Worm (Caenorhabditis elegans): ENCODE results near the gene fbxa-215.

ce11 chrIV:13698603-13699002, 31.9 kb upstream of the fbxa-215 start, which contains the start of gene T23G4.127:
- TF ChIP-seq dpl-1 (GFP tag; optimal IDR thresholded peaks at IDR 0.05) (no peak), attf-4 (tag; optimal IDR thresholded peaks at IDR 0.05) (no peak), fkh-10 (GFP tag; optimal IDR thresholded peaks at IDR 0.05) (no peak), daf-8 (GFP tag; IDR thresholded peaks at IDR 0.05) (no peak), R02D3.7 (tag; optimal IDR thresholded peaks at IDR 0.05) (no peak)
